Fruit fly (Drosophila melanogaster): ENCODE measurements around the gene CG34316.
A peak's percentile ranks its signal among the peaks of the same experiment; 100 is the strongest.

CG34316 gene

dm6 chr3R:15208712-15209499, 21.5 kb upstream of the CG34316 start, which contains the start of the genes Spn88Eb and Mau2 (continued):
- TF ChIP-seq Fer3 (tag; optimal IDR thresholded peaks at IDR 0.05) (peak; percentile 53), Mrtf (GFP tag; IDR thresholded peaks at IDR 0.05) (peak; percentile 69; the same call in 2 of the 3 replicates), trem (tag; optimal IDR thresholded peaks at IDR 0.05) (peak; percentile 49), H2.0 (GFP tag; IDR thresholded peaks at IDR 0.05) (peak; percentile 67), sug (tag; optimal IDR thresholded peaks at IDR 0.05) (peak; percentile 80), CG8765 (GFP tag; IDR thresholded peaks at IDR 0.05) (peak; percentile 61; the same call in 1 of the 2 replicates), CG1602 (GFP tag; optimal IDR thresholded peaks at IDR 0.05) (peak; percentile 43), eyg (GFP tag; optimal IDR thresholded peaks at IDR 0.05) (peak; percentile 37), Atf6 (GFP tag; IDR thresholded peaks at IDR 0.05) (0 out of 2 replicates have a peak, but pooled peaks have one; percentile 31), nerfin-1 (tag; optimal IDR thresholded peaks at IDR 0.05) (no peak), Stat92E (GFP tag; optimal IDR thresholded peaks at IDR 0.05) (no peak), CG34422 (GFP tag; IDR thresholded peaks at IDR 0.05) (peak; percentile 80; the same call in 2 of the 3 replicates), gsb-n (tag; optimal IDR thresholded peaks at IDR 0.05) (no peak), CG18599 (GFP tag; optimal IDR thresholded peaks at IDR 0.05) (peak; percentile 72), dmrt11E (tag; optimal IDR thresholded peaks at IDR 0.05) (no peak), CG9609 (GFP tag; optimal IDR thresholded peaks at IDR 0.05) (peak; percentile 62), Gug (GFP tag; IDR thresholded peaks at IDR 0.05) (peak; percentile 88), CTCF (GFP tag; optimal IDR thresholded peaks at IDR 0.05) (no peak), CG17359 (tag; optimal IDR thresholded peaks at IDR 0.05) (peak; percentile 43), sob (GFP tag; IDR thresholded peaks at IDR 0.05) (peak; percentile 94), h (optimal IDR thresholded peaks at IDR 0.05) (no peak), ranshi (GFP tag; IDR thresholded peaks at IDR 0.05) (peak; percentile 66), gcm (GFP tag; optimal IDR thresholded peaks at IDR 0.05) (no peak), CG34224 (GFP tag; IDR thresholded peaks at IDR 0.05; ENCODE audit: partially characterized antibody) (peak; percentile 67), mirr (GFP tag; optimal IDR thresholded peaks at IDR 0.05) (peak; percentile 51), insv (GFP tag; optimal IDR thresholded peaks at IDR 0.05) (peak in 1 of 2 experiments; percentile 64), Lpt (GFP tag; optimal IDR thresholded peaks at IDR 0.05) (no peak), cad (GFP tag; optimal IDR thresholded peaks at IDR 0.05) (no peak), Atf-2 (GFP tag; optimal IDR thresholded peaks at IDR 0.05) (no peak), dm (GFP tag; optimal IDR thresholded peaks at IDR 0.05) (peak; percentile 49), CG31224 (GFP tag; IDR thresholded peaks at IDR 0.05) (peak; percentile 70), CG17829 (tag; optimal IDR thresholded peaks at IDR 0.05) (peak; percentile 77), CkIIα-i1 (GFP tag; IDR thresholded peaks at IDR 0.05) (no peak), zen2 (GFP tag; IDR thresholded peaks at IDR 0.05; ENCODE audit: partially characterized antibody) (no peak; the same call in 2 of the 3 replicates), CG8290 (GFP tag; optimal IDR thresholded peaks at IDR 0.05) (peak; percentile 55), CG8290 (tag; optimal IDR thresholded peaks at IDR 0.05) (peak in 1 of 2 experiments; percentile 53), ssp (GFP tag; IDR thresholded peaks at IDR 0.05) (peak; percentile 82), seq (GFP tag; IDR thresholded peaks at IDR 0.05) (no peak), CHES-1-like (GFP tag; optimal IDR thresholded peaks at IDR 0.05) (peak; percentile 78), Tbp (GFP tag; optimal IDR thresholded peaks at IDR 0.05) (no peak), gem (tag; optimal IDR thresholded peaks at IDR 0.05) (no peak), H15 (GFP tag; IDR thresholded peaks at IDR 0.05) (peak; percentile 61; the same call in 2 of the 3 replicates), CG11696 (GFP tag; IDR thresholded peaks at IDR 0.05) (no peak), ATbp (GFP tag; optimal IDR thresholded peaks at IDR 0.05) (no peak), Oaz (GFP tag; IDR thresholded peaks at IDR 0.05) (peak; percentile 35; the same call in 1 of the 2 replicates), bcd (GFP tag; optimal IDR thresholded peaks at IDR 0.05) (peak; percentile 67), ken (GFP tag; IDR thresholded peaks at IDR 0.05) (peak; percentile 82), CG15514 (GFP tag; optimal IDR thresholded peaks at IDR 0.05) (peak; percentile 60), emc (GFP tag; optimal IDR thresholded peaks at IDR 0.05) (no peak), ERR (GFP tag; optimal IDR thresholded peaks at IDR 0.05) (no peak), CG9932 (GFP tag; IDR thresholded peaks at IDR 0.05) (peak; percentile 95)

Data from whole organism, embryonic.